Fruit fly (Drosophila melanogaster) whole organism, wandering third instar larva: Measurements from ENCODE around the gene Sap130.

Source experiments
- Abd-B ChIP-seq: fragments of >200 bp; optimal IDR thresholded peaks from 2 replicates; lab custom pipeline; 2017; ENCODE audit warnings: missing biosample characterization, missing genetic modification characterization
- CG32264 ChIP-seq: fragments of 200-800 bp; sonication (Bioruptor generic); optimal IDR thresholded peaks from 2 replicates; lab custom pipeline; 2016; ENCODE audit warnings: missing biosample characterization, missing genetic modification characterization
- CG9705 ChIP-seq: fragments of 200-800 bp; sonication (Bioruptor generic); optimal IDR thresholded peaks from 2 replicates; lab custom pipeline; 2018; ENCODE audit warnings: missing biosample characterization, mild to moderate bottlenecking, missing genetic modification characterization
- CrebA ChIP-seq: fragments of 200-800 bp; sonication (Bioruptor generic); optimal IDR thresholded peaks from 2 replicates; lab custom pipeline; 2016; ENCODE audit warnings: missing biosample characterization, mild to moderate bottlenecking, missing genetic modification characterization, borderline replicate concordance
- GATAd ChIP-seq: sonication (Bioruptor generic); optimal IDR thresholded peaks from 2 replicates; lab custom pipeline; 2016; ENCODE audit warnings: missing biosample characterization, missing genetic modification characterization
- HLH106 ChIP-seq: fragments of 200-800 bp; optimal IDR thresholded peaks from 3 replicates; lab custom pipeline; 2019; ENCODE audit warnings: missing biosample characterization, mild to moderate bottlenecking, missing genetic modification characterization, moderate library complexity
- Hnf4 ChIP-seq: fragments of 200-800 bp; sonication (Bioruptor generic); optimal IDR thresholded peaks from 2 replicates; lab custom pipeline; 2016; ENCODE audit warnings: missing biosample characterization, mild to moderate bottlenecking, missing genetic modification characterization
- Hr78 ChIP-seq: fragments of >200 bp; optimal IDR thresholded peaks from 2 replicates; lab custom pipeline; 2017; ENCODE audit warnings: missing biosample characterization, missing genetic modification characterization
- Hr83 ChIP-seq: fragments of 200-300 bp; sonication (Bioruptor generic); optimal IDR thresholded peaks from 2 replicates; lab custom pipeline; 2016; ENCODE audit warnings: missing biosample characterization, mild to moderate bottlenecking, missing genetic modification characterization, moderate library complexity; ENCODE audit not compliant: poor library complexity, severe bottlenecking
- Jra ChIP-seq: sonication (Bioruptor generic); optimal IDR thresholded peaks from 2 replicates; lab custom pipeline; 2016; ENCODE audit warnings: missing biosample characterization, missing genetic modification characterization
- Mio ChIP-seq: sonication (Bioruptor generic); optimal IDR thresholded peaks from 2 replicates; lab custom pipeline; 2016; ENCODE audit warnings: missing biosample characterization, missing genetic modification characterization
- Myc ChIP-seq: fragments of >200 bp; optimal IDR thresholded peaks from 2 replicates; lab custom pipeline; 2017
- OdsH ChIP-seq: fragments of 200-800 bp; sonication (Bioruptor generic); optimal IDR thresholded peaks from 2 replicates; lab custom pipeline; 2016; ENCODE audit warnings: missing biosample characterization, mild to moderate bottlenecking, missing genetic modification characterization
- Rel ChIP-seq, 2 experiments: fragments of 200-800 bp; sonication (Bioruptor generic) in 1 of 2; optimal IDR thresholded peaks; 2 replicates in 1 of 2; 3 replicates in 1 of 2; lab custom pipeline; 2016 to 2019; ENCODE audit warnings: mild to moderate bottlenecking in 2 of 2, missing biosample characterization in 2 of 2, missing genetic modification characterization in 2 of 2, moderate library complexity in 1 of 2
- Sp1 ChIP-seq: fragments of 200-800 bp; sonication (Bioruptor generic); optimal IDR thresholded peaks from 3 replicates; lab custom pipeline; 2019; ENCODE audit warnings: missing biosample characterization, mild to moderate bottlenecking, missing genetic modification characterization, moderate library complexity
- Vsx2 ChIP-seq: fragments of 200-300, 225-300 bp; sonication (Bioruptor generic); optimal IDR thresholded peaks from 2 replicates; lab custom pipeline; 2018; ENCODE audit warnings: missing biosample characterization, missing genetic modification characterization; ENCODE audit not compliant: partially characterized antibody
- br ChIP-seq: fragments of 200-800 bp; sonication (Bioruptor generic); optimal IDR thresholded peaks from 2 replicates; lab custom pipeline; 2016; ENCODE audit warnings: missing biosample characterization, missing genetic modification characterization
- brk ChIP-seq: fragments of 200-800 bp; sonication (Bioruptor generic); optimal IDR thresholded peaks from 2 replicates; lab custom pipeline; 2016; ENCODE audit warnings: missing biosample characterization, mild to moderate bottlenecking, missing genetic modification characterization
- dl ChIP-seq, 2 experiments: fragments of 175-275, 200-275 bp in 1 of 2; fragments of 200-275 bp in 1 of 2; sonication (Bioruptor generic); optimal IDR thresholded peaks; lab custom pipeline; 2018; ENCODE audit warnings: mild to moderate bottlenecking in 2 of 2, missing biosample characterization in 2 of 2, missing genetic modification characterization in 2 of 2, moderate library complexity in 2 of 2; ENCODE audit not compliant: partially characterized antibody in 2 of 2, insufficient read depth in 1 of 2
- dmrt93B ChIP-seq: fragments of 200-800 bp; sonication (Bioruptor generic); optimal IDR thresholded peaks from 2 replicates; lab custom pipeline; 2018; ENCODE audit warnings: missing biosample characterization, mild to moderate bottlenecking, missing genetic modification characterization
- dsf ChIP-seq: sonication (Bioruptor generic); optimal IDR thresholded peaks from 2 replicates; lab custom pipeline; 2016; ENCODE audit warnings: missing biosample characterization, missing genetic modification characterization, borderline replicate concordance
- ey ChIP-seq: fragments of 200-800 bp; sonication (Bioruptor generic); optimal IDR thresholded peaks from 2 replicates; lab custom pipeline; 2016; ENCODE audit warnings: missing biosample characterization, missing genetic modification characterization
- h ChIP-seq: fragments of 200-800 bp; sonication (Bioruptor generic); optimal IDR thresholded peaks from 3 replicates; lab custom pipeline; 2016; ENCODE audit warnings: missing biosample characterization, mild to moderate bottlenecking, missing genetic modification characterization
- jim ChIP-seq: fragments of 175-275, 200-325 bp; sonication (Bioruptor generic); optimal IDR thresholded peaks from 2 replicates; lab custom pipeline; 2016; ENCODE audit warnings: missing biosample characterization, mild to moderate bottlenecking, missing genetic modification characterization
- pan ChIP-seq: fragments of >200 bp; optimal IDR thresholded peaks from 2 replicates; lab custom pipeline; 2017
- psq ChIP-seq: fragments of 200-800 bp; sonication (Bioruptor generic); optimal IDR thresholded peaks from 3 replicates; lab custom pipeline; 2017; ENCODE audit warnings: missing biosample characterization, mild to moderate bottlenecking, missing genetic modification characterization, moderate library complexity
- rgr ChIP-seq: fragments of 200-800 bp; sonication (Bioruptor generic); optimal IDR thresholded peaks from 3 replicates; lab custom pipeline; 2016; ENCODE audit warnings: missing biosample characterization, mild to moderate bottlenecking, missing genetic modification characterization
- sage ChIP-seq: fragments of 200-800 bp; sonication (Bioruptor generic); optimal IDR thresholded peaks from 2 replicates; lab custom pipeline; 2016; ENCODE audit warnings: missing biosample characterization, mild to moderate bottlenecking, missing genetic modification characterization
- sv ChIP-seq: fragments of 200-800 bp; sonication (Bioruptor generic); optimal IDR thresholded peaks from 3 replicates; lab custom pipeline; 2016; ENCODE audit warnings: missing biosample characterization, missing genetic modification characterization
- tai ChIP-seq: sonication (Bioruptor generic); optimal IDR thresholded peaks from 2 replicates; lab custom pipeline; 2016; ENCODE audit warnings: missing biosample characterization, missing genetic modification characterization
- usp ChIP-seq: fragments of >200 bp; optimal IDR thresholded peaks from 2 replicates; lab custom pipeline; 2017; ENCODE audit warnings: missing biosample characterization, missing genetic modification characterization
- woc ChIP-seq: sonication (Bioruptor generic); optimal IDR thresholded peaks from 2 replicates; lab custom pipeline; 2016; ENCODE audit warnings: missing biosample characterization, mild to moderate bottlenecking, missing genetic modification characterization

The Sap130 gene

DNA sequence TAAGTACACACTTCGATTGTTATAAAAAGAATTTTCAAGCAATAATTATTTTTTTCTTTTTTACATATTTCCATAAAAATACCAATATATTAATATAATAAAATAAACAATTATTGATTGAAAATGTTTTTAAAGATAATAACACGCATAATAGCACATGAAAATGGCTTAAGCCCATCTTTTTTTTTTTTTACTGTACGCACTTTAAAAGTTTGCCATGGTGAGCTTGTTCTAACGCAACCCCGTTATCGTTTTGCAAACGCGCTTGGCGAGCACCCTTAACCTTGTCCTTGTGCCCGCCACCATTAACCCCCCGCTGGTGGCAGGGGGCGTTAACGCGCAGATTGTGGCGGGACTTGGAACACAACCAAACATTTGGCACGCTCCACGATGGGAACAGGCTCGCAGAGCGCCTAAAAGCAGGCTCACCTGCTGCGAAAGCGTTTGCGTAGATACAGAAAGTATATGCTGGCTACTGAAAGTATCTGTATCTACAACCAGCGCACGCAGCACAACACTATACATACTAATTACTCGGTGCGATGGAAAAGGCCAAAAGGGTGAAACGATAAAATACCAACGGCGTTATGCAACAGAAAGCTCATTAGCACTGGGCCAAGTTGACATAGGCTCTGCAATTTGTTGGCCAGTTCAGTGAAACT lies 28.3 kb downstream of the Sap130 start:
- TF ChIP-seq ey (GFP tag; lab: Kevin White, UChicago) (no peak), brk (GFP tag; lab: Kevin White, UChicago) (no peak), Vsx2 (no peak), h (no peak), dsf (GFP tag; lab: Kevin White, UChicago) (no peak), Hr83 (no peak), HLH106 (tag; lab: Kevin White, UChicago) (no peak), Sp1 (no peak), sv (GFP tag; lab: Kevin White, UChicago) (no peak), dmrt93B (GFP tag; lab: Kevin White, UChicago) (no peak), Abd-B (no peak), tai (GFP tag; lab: Kevin White, UChicago) (no peak)

DNA sequence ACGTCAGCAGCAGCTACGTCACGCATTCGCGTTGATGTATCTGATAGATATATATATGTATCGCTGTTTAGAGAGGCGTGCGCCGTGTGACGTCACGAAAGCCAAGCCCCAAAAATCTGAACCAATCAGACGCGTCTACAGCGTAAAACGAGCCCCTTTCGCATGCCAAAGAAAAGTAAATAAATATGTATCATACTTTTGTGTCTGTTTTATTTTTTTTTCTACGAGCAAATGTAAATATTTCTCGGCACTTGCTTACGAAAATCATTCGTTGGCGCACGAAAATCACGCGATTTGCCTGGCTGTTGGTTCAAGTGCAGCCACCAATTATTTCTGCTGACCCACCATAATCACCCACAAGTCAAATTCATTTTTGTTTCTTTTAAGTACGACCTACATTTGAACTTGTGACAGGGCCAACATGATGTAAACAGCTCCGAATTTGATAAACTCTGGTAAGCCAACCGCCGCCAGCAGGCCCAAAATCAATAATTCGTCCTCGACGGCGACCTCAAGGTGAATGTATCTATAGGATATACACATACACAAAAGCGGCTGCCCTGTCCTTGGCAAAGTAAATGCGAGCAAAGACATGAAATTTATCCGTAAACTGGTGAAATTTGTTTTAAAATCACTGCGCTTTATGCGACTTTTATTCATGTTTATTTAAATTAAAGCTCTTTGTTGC lies 29.0 kb downstream of the Sap130 start:
- no peak for TF ChIP-seq jim (GFP tag; lab: Kevin White, UChicago)
- TF ChIP-seq Hr78: no peak
- no peak for TF ChIP-seq Hnf4 (GFP tag; lab: Kevin White, UChicago)
- TF ChIP-seq CG9705: no peak
- no peak for TF ChIP-seq usp (GFP tag; lab: Kevin White, UChicago)
- TF ChIP-seq dsf (GFP tag; lab: Kevin White, UChicago): no peak
- no peak for TF ChIP-seq HLH106 (tag; lab: Kevin White, UChicago)
- TF ChIP-seq CG32264 (GFP tag; lab: Kevin White, UChicago): no peak
- TF ChIP-seq woc (GFP tag; lab: Kevin White, UChicago): no peak
- no peak for TF ChIP-seq brk (GFP tag; lab: Kevin White, UChicago)
- no peak for TF ChIP-seq dmrt93B (GFP tag; lab: Kevin White, UChicago)
- TF ChIP-seq h: no peak
- no peak for TF ChIP-seq rgr (GFP tag; lab: Kevin White, UChicago)
- no peak for TF ChIP-seq tai (GFP tag; lab: Kevin White, UChicago)
- no peak for TF ChIP-seq GATAd (GFP tag; lab: Kevin White, UChicago)
- TF ChIP-seq pan: no peak
- TF ChIP-seq Jra (GFP tag; lab: Kevin White, UChicago): no peak
- TF ChIP-seq CrebA (GFP tag; lab: Kevin White, UChicago): no peak
- no peak for TF ChIP-seq sage (GFP tag; lab: Kevin White, UChicago)
- TF ChIP-seq br (GFP tag; lab: Kevin White, UChicago): no peak

DNA sequence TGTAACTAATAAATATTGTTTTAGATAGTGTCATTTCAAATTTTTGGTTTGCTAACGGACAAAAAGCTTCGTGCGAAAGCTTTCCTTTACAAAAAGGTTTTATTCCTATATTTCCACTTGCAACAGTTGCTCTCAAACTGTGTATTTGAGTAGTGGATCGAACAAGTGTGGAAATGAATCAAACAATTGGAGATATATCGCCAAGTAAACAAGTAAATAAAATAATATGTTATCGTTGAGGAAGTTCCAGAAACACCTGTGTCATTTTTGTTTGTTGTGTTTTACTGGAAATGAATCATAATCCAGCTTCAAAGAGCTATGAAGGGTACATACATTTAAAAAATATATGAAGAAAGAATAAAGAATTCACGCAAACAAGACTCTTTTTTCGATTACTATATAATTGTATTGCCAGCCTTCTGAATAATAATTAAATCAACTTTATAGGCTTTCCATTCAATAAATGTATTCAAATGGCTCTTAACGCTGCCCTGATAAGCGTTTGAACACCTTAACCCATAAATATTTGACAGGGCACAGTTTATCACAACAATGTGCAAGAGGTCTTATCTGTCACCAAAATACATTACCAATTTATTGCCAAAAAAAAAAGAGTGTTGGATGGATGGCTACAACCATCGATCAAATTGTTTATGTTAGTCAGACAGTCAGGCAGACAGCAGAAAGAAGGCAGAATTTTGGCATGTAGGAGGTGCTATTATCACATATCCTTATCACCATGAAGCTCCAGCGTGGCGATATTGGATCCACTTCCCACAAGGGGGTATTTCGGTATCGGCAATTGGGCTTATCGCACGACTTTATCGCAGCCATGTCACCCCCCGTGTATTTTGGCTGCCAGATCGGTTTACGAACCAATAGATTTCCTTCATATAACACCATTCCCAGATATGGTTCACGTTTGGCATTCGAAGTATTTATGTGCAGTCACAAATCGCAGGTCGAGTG lies 30.1 kb downstream of the Sap130 start:
- TF ChIP-seq Mio (GFP tag; lab: Kevin White, UChicago) (no peak), brk (GFP tag; lab: Kevin White, UChicago) (no peak), Hr83 (no peak), Myc (lab: Kevin White, UChicago) (peak; percentile 67), OdsH (GFP tag; lab: Kevin White, UChicago) (no peak), br (GFP tag; lab: Kevin White, UChicago) (no peak), Abd-B (no peak), dl (GFP tag; optimal IDR thresholded peaks at IDR 0.05; lab: Kevin White, UChicago; ENCODE audit: insufficient read depth in 1 of 2, partially characterized antibody in 2 of 2) (no peak), CG9705 (no peak), rgr (GFP tag; lab: Kevin White, UChicago) (peak; percentile 18), psq (GFP tag; lab: Kevin White, UChicago) (no peak), Rel (GFP tag; optimal IDR thresholded peaks at IDR 0.05; lab: Kevin White, UChicago) (no peak), Rel (tag; optimal IDR thresholded peaks at IDR 0.05; lab: Kevin White, UChicago) (peak; percentile 28)
